Fruit fly (Drosophila melanogaster): ENCODE data around the gene alpha-Man-Ib.

The alpha-Man-Ib gene

DNA sequence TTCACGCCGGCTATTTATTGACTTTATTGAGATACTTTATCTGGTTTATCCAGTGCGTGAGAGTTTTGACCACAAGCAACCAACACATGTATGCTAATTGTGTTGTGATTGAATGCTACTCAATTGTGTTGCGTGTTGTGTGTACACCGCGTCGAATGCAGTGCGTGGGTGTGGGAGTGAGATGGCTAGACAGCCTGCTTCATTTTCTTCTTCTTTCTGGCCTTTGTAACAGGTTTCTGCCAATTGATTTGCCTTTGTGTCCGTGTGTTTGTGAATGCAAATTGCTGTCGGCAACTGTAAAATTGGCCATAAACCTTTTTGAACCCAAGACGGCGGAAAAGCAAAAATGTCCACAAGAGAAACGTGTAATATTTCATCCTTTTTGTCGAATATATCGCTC is 25.7 kb downstream of the alpha-Man-Ib start (continued):
- TF ChIP-seq vvl (GFP tag; IDR thresholded peaks at IDR 0.05) (peak; percentile 8; the same call in 1 of the 2 replicates), CG14710 (tag; optimal IDR thresholded peaks at IDR 0.05) (no peak), Doc3 (GFP tag; IDR thresholded peaks at IDR 0.05; ENCODE audit: partially characterized antibody) (no peak), CG9609 (GFP tag; optimal IDR thresholded peaks at IDR 0.05) (no peak), eve (GFP tag; optimal IDR thresholded peaks at IDR 0.05) (peak in 1 of 2 experiments; percentile 11), CG7928 (GFP tag; optimal IDR thresholded peaks at IDR 0.05) (no peak), so (GFP tag; IDR thresholded peaks at IDR 0.05) (0 out of 3 replicates have a peak, but pooled peaks have one; percentile 20), NfI (GFP tag; optimal IDR thresholded peaks at IDR 0.05) (no peak), CG15479 (GFP tag; optimal IDR thresholded peaks at IDR 0.05) (peak; percentile 73), sd (tag; optimal IDR thresholded peaks at IDR 0.05) (no peak), sens (GFP tag) (peak; percentile 66), CG5180 (GFP tag; optimal IDR thresholded peaks at IDR 0.05) (peak; percentile 31)

DNA sequence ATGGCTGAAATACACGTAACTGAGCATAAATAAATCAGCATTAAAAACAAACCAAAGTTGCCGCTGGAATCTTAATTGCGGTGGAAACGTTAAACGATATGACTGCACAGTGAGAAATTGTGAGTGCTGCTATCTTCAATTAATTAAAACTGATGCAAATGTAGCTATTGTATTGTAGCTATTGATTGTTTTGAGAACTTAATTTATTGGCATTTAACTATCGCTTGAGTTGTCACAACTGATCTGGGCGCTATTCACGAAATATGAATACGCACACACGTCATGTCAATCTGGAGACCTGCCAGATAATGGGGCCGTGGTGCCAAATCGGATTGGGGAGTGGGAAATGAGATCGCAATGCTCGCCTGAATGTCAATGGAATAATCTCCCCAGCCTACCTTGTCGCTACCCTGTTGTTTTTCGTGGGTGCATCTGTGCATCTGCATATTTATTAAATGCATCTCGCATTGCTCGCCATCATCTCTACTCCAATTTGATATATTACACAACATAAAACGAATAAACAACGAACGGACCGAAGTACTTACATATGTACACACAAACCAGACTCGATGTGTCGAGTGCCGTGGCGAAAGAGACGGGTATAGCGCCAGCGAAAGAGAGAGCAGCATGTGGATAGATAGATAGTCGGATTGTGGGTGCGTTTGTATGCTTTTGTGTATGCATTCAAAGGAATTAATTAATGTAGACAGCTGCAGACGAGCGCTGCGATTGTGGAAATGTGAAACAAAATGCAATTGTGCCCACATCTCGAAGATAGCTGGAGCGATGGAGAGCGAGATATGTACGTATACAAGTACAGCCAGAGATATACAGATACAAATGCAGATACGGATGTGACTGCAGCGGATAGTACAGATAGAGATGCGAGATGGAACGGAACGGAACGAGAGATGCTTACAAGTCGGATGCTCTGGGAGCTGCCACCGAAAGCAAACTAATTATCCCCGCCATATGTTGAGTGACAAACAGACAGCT is 28.9 kb downstream of the alpha-Man-Ib start:
- no peak for TF ChIP-seq ase (GFP tag; IDR thresholded peaks at IDR 0.05)
- no peak for TF ChIP-seq ewg (GFP tag; optimal IDR thresholded peaks at IDR 0.05)
- TF ChIP-seq CG30403 (GFP tag; optimal IDR thresholded peaks at IDR 0.05), result no peak
- no peak for TF ChIP-seq Mes4 (GFP tag; optimal IDR thresholded peaks at IDR 0.05)
- TF ChIP-seq CG18476 (GFP tag; optimal IDR thresholded peaks at IDR 0.05), result no peak
- TF ChIP-seq MESR4 (GFP tag; optimal IDR thresholded peaks at IDR 0.05), result no peak
- TF ChIP-seq Hr78 (GFP tag; optimal IDR thresholded peaks at IDR 0.05), result peak in 1 of 2 experiments; percentile 22
- TF ChIP-seq CG13287 (GFP tag; IDR thresholded peaks at IDR 0.05; ENCODE audit: partially characterized antibody), result no peak
- no peak for TF ChIP-seq kah (GFP tag; optimal IDR thresholded peaks at IDR 0.05)
- TF ChIP-seq CG17829 (tag; optimal IDR thresholded peaks at IDR 0.05), result no peak
- no peak for TF ChIP-seq ken (GFP tag; IDR thresholded peaks at IDR 0.05)
- no peak for TF ChIP-seq Dp (GFP tag; optimal IDR thresholded peaks at IDR 0.05)
- no peak for TF ChIP-seq Atf6 (GFP tag; IDR thresholded peaks at IDR 0.05)
- no peak for TF ChIP-seq CG34224 (GFP tag; IDR thresholded peaks at IDR 0.05; ENCODE audit: partially characterized antibody)
- peak; percentile 27 for TF ChIP-seq CG17912 (GFP tag; optimal IDR thresholded peaks at IDR 0.05)
- TF ChIP-seq hkb (optimal IDR thresholded peaks at IDR 0.05), result no peak
- 0 out of 2 replicates have a peak, but pooled peaks have one; percentile 17 for TF ChIP-seq hkb (GFP tag; IDR thresholded peaks at IDR 0.05)
- no peak for TF ChIP-seq C15 (GFP tag; IDR thresholded peaks at IDR 0.05)
- peak in 1 of 2 experiments; percentile 89 for TF ChIP-seq Pdp1 (GFP tag; optimal IDR thresholded peaks at IDR 0.05)
- TF ChIP-seq D (optimal IDR thresholded peaks at IDR 0.05), result no peak
- TF ChIP-seq D (GFP tag; optimal IDR thresholded peaks at IDR 0.05), result no peak
- no peak for TF ChIP-seq CG10431 (GFP tag; optimal IDR thresholded peaks at IDR 0.05)
- TF ChIP-seq Dek (tag; optimal IDR thresholded peaks at IDR 0.05), result no peak
- peak; percentile 1 for TF ChIP-seq Camta (GFP tag; optimal IDR thresholded peaks at IDR 0.05)
- TF ChIP-seq ssp (GFP tag; IDR thresholded peaks at IDR 0.05), result no peak
- TF ChIP-seq Fer3 (tag; optimal IDR thresholded peaks at IDR 0.05), result no peak
- TF ChIP-seq az2 (GFP tag; optimal IDR thresholded peaks at IDR 0.05), result no peak
- TF ChIP-seq grau (tag; optimal IDR thresholded peaks at IDR 0.05), result no peak
- no peak for TF ChIP-seq CG1233 (GFP tag; optimal IDR thresholded peaks at IDR 0.05)
- peak; percentile 20; the same call in 1 of the 2 replicates for TF ChIP-seq onecut (GFP tag; IDR thresholded peaks at IDR 0.05)
- peak; percentile 70 for TF ChIP-seq ATbp (GFP tag; optimal IDR thresholded peaks at IDR 0.05)
- TF ChIP-seq Mrtf (GFP tag; IDR thresholded peaks at IDR 0.05), result no peak
- no peak for TF ChIP-seq sc (optimal IDR thresholded peaks at IDR 0.05)
- TF ChIP-seq sc (GFP tag; optimal IDR thresholded peaks at IDR 0.05), result peak; percentile 6
- no peak for TF ChIP-seq her (GFP tag; optimal IDR thresholded peaks at IDR 0.05)
- no peak for TF ChIP-seq CG7839 (tag; optimal IDR thresholded peaks at IDR 0.05)
